Worm (Caenorhabditis elegans) whole organism, L1 larva: ENCODE measurements around the gene smex-1.

Experiments
- aha-1 ChIP-seq: fragments of 150-350 bp; optimal IDR thresholded peaks from 2 replicates; lab custom pipeline; 2014; ENCODE audit warnings: missing biosample characterization, missing genetic modification characterization
- ces-1 ChIP-seq: fragments of 150-350 bp; optimal IDR thresholded peaks from 2 replicates; lab custom pipeline; 2014; ENCODE audit warnings: missing biosample characterization, missing genetic modification reagents, missing genetic modification characterization
- dsc-1 ChIP-seq: sonication (generic microtip); optimal IDR thresholded peaks from 2 replicates; lab custom pipeline; 2016; ENCODE audit warnings: mild to moderate bottlenecking, missing genetic modification characterization, missing compliant biosample characterization
- egl-13 ChIP-seq: sonication (generic microtip); optimal IDR thresholded peaks from 2 replicates; lab custom pipeline; 2016; ENCODE audit warnings: missing genotype, missing genetic modification reagents, missing genetic modification characterization, missing compliant biosample characterization
- nhr-28 ChIP-seq: fragments of 150-350 bp; optimal IDR thresholded peaks from 2 replicates; lab custom pipeline; 2014; ENCODE audit warnings: missing biosample characterization, missing genetic modification characterization
- unc-130 ChIP-seq: fragments of 150-350 bp; optimal IDR thresholded peaks from 2 replicates; lab custom pipeline; 2017; ENCODE audit warnings: missing biosample characterization, missing genetic modification characterization, inconsistent platforms
- ztf-4 ChIP-seq: fragments of 150-350 bp; optimal IDR thresholded peaks from 2 replicates; lab custom pipeline; 2014; ENCODE audit warnings: missing biosample characterization, missing genetic modification characterization

DNA sequence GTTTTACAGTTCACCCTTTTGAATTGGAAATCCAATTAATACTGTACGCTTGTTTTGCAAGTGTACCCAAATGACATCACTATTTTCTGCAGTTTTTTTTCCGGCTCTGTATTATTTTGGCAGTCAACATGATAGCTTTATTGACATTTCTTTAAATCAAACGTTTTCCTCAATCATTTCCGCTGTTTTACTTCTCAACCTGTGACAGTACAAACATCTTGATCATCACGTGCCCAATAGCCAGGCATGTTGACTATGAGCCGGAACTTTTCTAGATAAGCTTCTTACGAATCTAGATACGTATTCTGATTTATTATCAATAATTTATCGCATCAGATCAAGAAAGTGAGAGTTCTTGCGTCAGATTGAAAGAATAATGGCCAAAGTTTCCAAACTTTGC, 25.9 kb downstream of the smex-1 start:
- TF ChIP-seq egl-13 (tag; lab: Kevin White, UChicago) (no peak), aha-1 (tag; lab: Kevin White, UChicago) (no peak), unc-130 (tag; lab: Kevin White, UChicago) (no peak), dsc-1 (no peak), nhr-28 (tag; lab: Kevin White, UChicago) (no peak), ces-1 (GFP tag; lab: Kevin White, UChicago) (no peak), ztf-4 (tag; lab: Kevin White, UChicago) (no peak)
